Worm (Caenorhabditis elegans) whole organism, mixed stage, embryonic: ENCODE data around the gene srd-36.
A peak's percentile ranks its signal among the peaks of the same experiment; 100 is the strongest.

Experiments used
- M03D4.4 ChIP-seq: sonication (generic microtip); optimal IDR thresholded peaks from 2 replicates; lab custom pipeline; 2017; ENCODE audit warnings: mild to moderate bottlenecking, missing genetic modification characterization, missing compliant biosample characterization
- bed-3 ChIP-seq: fragments of 200-800 bp; sonication (Bioruptor generic); optimal IDR thresholded peaks from 3 replicates; lab custom pipeline; 2018; ENCODE audit warnings: mild to moderate bottlenecking, missing genetic modification characterization, moderate library complexity, missing compliant biosample characterization
- blmp-1 ChIP-seq: fragments of 150-350 bp; optimal IDR thresholded peaks from 2 replicates; lab custom pipeline; 2014; ENCODE audit warnings: missing biosample characterization, missing genetic modification characterization
- ceh-39 ChIP-seq: fragments of 150-350 bp; optimal IDR thresholded peaks from 2 replicates; lab custom pipeline; 2014; ENCODE audit warnings: missing biosample characterization, missing genetic modification characterization
- ceh-43 ChIP-seq: fragments of 200-800 bp; sonication (Bioruptor generic); optimal IDR thresholded peaks from 2 replicates; lab custom pipeline; 2018; ENCODE audit warnings: mild to moderate bottlenecking, missing genetic modification characterization, moderate library complexity, missing compliant biosample characterization
- ceh-83 ChIP-seq: fragments of 200-800 bp; sonication (Bioruptor generic); optimal IDR thresholded peaks from 2 replicates; lab custom pipeline; 2018; ENCODE audit warnings: mild to moderate bottlenecking, missing genetic modification characterization, missing compliant biosample characterization
- ces-1 ChIP-seq: fragments of 150-350 bp; optimal IDR thresholded peaks from 2 replicates; lab custom pipeline; 2014; ENCODE audit warnings: missing biosample characterization, missing genetic modification reagents, missing genetic modification characterization
- drap-1 ChIP-seq: fragments of 200-800 bp; sonication (Bioruptor generic); optimal IDR thresholded peaks from 3 replicates; lab custom pipeline; 2018; ENCODE audit warnings: mild to moderate bottlenecking, missing genetic modification characterization, missing compliant biosample characterization
- elt-1 ChIP-seq: sonication (generic microtip); optimal IDR thresholded peaks from 2 replicates; lab custom pipeline; 2017; ENCODE audit warnings: missing genetic modification characterization, mild to moderate bottlenecking, missing compliant biosample characterization, antibody characterized with exemption, moderate library complexity, borderline replicate concordance; ENCODE audit not compliant: insufficient read depth
- elt-3 ChIP-seq: fragments of 150-350 bp; optimal IDR thresholded peaks from 2 replicates; lab custom pipeline; 2014; ENCODE audit warnings: missing biosample characterization, missing genetic modification characterization
- flh-1 ChIP-seq: fragments of 200-800 bp; sonication (Bioruptor generic); optimal IDR thresholded peaks from 2 replicates; lab custom pipeline; 2018; ENCODE audit warnings: mild to moderate bottlenecking, missing genetic modification characterization, moderate library complexity, missing compliant biosample characterization
- ham-2 ChIP-seq: fragments of 200-800 bp; sonication (Bioruptor generic); optimal IDR thresholded peaks from 2 replicates; lab custom pipeline; 2018; ENCODE audit warnings: mild to moderate bottlenecking, missing genetic modification characterization, missing compliant biosample characterization
- hlh-1 ChIP-seq: fragments of 150-350 bp; optimal IDR thresholded peaks from 2 replicates; lab custom pipeline; 2014; ENCODE audit warnings: missing biosample characterization, missing genetic modification reagents, missing genetic modification characterization
- lin-13 ChIP-seq: fragments of 150-350 bp; optimal IDR thresholded peaks from 2 replicates; lab custom pipeline; 2014; ENCODE audit warnings: missing biosample characterization, missing genetic modification characterization
- lin-32 ChIP-seq: fragments of 200-800 bp; sonication (Bioruptor generic); optimal IDR thresholded peaks from 2 replicates; lab custom pipeline; 2018; ENCODE audit warnings: mild to moderate bottlenecking, missing genetic modification characterization, missing compliant biosample characterization
- lsy-2 ChIP-seq: fragments of 150-350 bp; optimal IDR thresholded peaks from 2 replicates; lab custom pipeline; 2014; ENCODE audit warnings: missing biosample characterization, missing genetic modification characterization
- mab-5 ChIP-seq: fragments of 150-350 bp; optimal IDR thresholded peaks from 2 replicates; lab custom pipeline; 2014; ENCODE audit warnings: missing biosample characterization, missing genetic modification characterization
- mep-1 ChIP-seq: fragments of 150-350 bp; optimal IDR thresholded peaks from 2 replicates; lab custom pipeline; 2017; ENCODE audit warnings: missing biosample characterization, missing genetic modification reagents, missing genetic modification characterization, inconsistent platforms
- mls-2 ChIP-seq: sonication (generic microtip); optimal IDR thresholded peaks from 2 replicates; lab custom pipeline; 2016; ENCODE audit warnings: mild to moderate bottlenecking, missing genetic modification characterization, moderate library complexity, missing compliant biosample characterization
- nhr-237 ChIP-seq: fragments of 150-350 bp; optimal IDR thresholded peaks from 2 replicates; lab custom pipeline; 2014; ENCODE audit warnings: missing biosample characterization, missing genetic modification characterization
- nhr-28 ChIP-seq: fragments of 150-350 bp; optimal IDR thresholded peaks from 2 replicates; lab custom pipeline; 2014; ENCODE audit warnings: missing biosample characterization, missing genetic modification characterization
- nhr-76 ChIP-seq: sonication (generic microtip); optimal IDR thresholded peaks from 2 replicates; lab custom pipeline; 2017; ENCODE audit warnings: missing biosample characterization, missing genetic modification characterization
- pha-4 ChIP-seq: fragments of 150-350 bp; optimal IDR thresholded peaks from 2 replicates; lab custom pipeline; 2018; ENCODE audit warnings: missing biosample characterization, missing genetic modification reagents, missing genetic modification characterization
- sem-2 ChIP-seq: fragments of 200-800 bp; sonication (Bioruptor generic); optimal IDR thresholded peaks from 2 replicates; lab custom pipeline; 2018; ENCODE audit warnings: mild to moderate bottlenecking, missing genetic modification characterization, missing compliant biosample characterization
- snpc-4 ChIP-seq: fragments of 150-350 bp; optimal IDR thresholded peaks from 2 replicates; lab custom pipeline; 2014; ENCODE audit warnings: missing biosample characterization, missing genetic modification characterization
- sptf-1 ChIP-seq: sonication (generic microtip); optimal IDR thresholded peaks from 2 replicates; lab custom pipeline; 2017; ENCODE audit warnings: mild to moderate bottlenecking, missing genetic modification characterization, moderate library complexity, missing compliant biosample characterization
- tbx-8 ChIP-seq: fragments of 200-800 bp; sonication (Bioruptor generic); optimal IDR thresholded peaks from 2 replicates; lab custom pipeline; 2018; ENCODE audit warnings: mild to moderate bottlenecking, missing genetic modification characterization, moderate library complexity, missing compliant biosample characterization
- unc-120 ChIP-seq: sonication (generic microtip); optimal IDR thresholded peaks from 2 replicates; lab custom pipeline; 2017; ENCODE audit warnings: missing genetic modification characterization, missing compliant biosample characterization; ENCODE audit not compliant: poor library complexity, severe bottlenecking
- unc-62 ChIP-seq: fragments of 150-350 bp; optimal IDR thresholded peaks from 2 replicates; lab custom pipeline; 2014; ENCODE audit warnings: missing biosample characterization, missing genetic modification reagents, missing genetic modification characterization
- zip-8 ChIP-seq: fragments of 150-350 bp; optimal IDR thresholded peaks from 2 replicates; lab custom pipeline; 2014; ENCODE audit warnings: missing biosample characterization, missing genetic modification characterization
- ztf-11 ChIP-seq: fragments of 150-350 bp; optimal IDR thresholded peaks from 2 replicates; lab custom pipeline; 2014; ENCODE audit warnings: missing biosample characterization, missing genetic modification characterization

The srd-36 gene

ce11 chrX:13320575-13320974 lies 26.0 kb upstream of the srd-36 start:
- no peak for TF ChIP-seq elt-1 (tag; lab: Kevin White, UChicago)
- TF ChIP-seq flh-1 (GFP tag; lab: Kevin White, UChicago): no peak
- TF ChIP-seq sem-2: no peak
- TF ChIP-seq unc-62 (GFP tag; lab: Kevin White, UChicago): peak; percentile 27
- TF ChIP-seq ceh-39: no peak
- TF ChIP-seq zip-8: peak; percentile 2

ce11 chrX:13318316-13318715 lies 23.7 kb upstream of the srd-36 start:
- no peak for TF ChIP-seq nhr-28 (tag; lab: Kevin White, UChicago)
- TF ChIP-seq hlh-1: peak; percentile 16
- TF ChIP-seq, all 35 proteins: peak for 1

- TF ChIP-seq hlh-1 (peak; percentile 80), pha-4 (tag; lab: Kevin White, UChicago) (no peak), unc-62 (GFP tag; lab: Kevin White, UChicago) (no peak), nhr-237 (tag; lab: Kevin White, UChicago) (no peak)
Observed at ce11 chrX:13317532-13317931, 23.0 kb upstream of the srd-36 start.

- TF ChIP-seq ztf-11 (tag; lab: Kevin White, UChicago): no peak
- no peak for TF ChIP-seq bed-3 (GFP tag; lab: Kevin White, UChicago)
- TF ChIP-seq pha-4 (tag; lab: Kevin White, UChicago): no peak
- no peak for TF ChIP-seq tbx-8 (GFP tag; lab: Kevin White, UChicago)
- no peak for TF ChIP-seq sptf-1
- no peak for TF ChIP-seq sem-2
- TF ChIP-seq blmp-1 (tag; lab: Kevin White, UChicago): no peak
- TF ChIP-seq ham-2 (GFP tag; lab: Kevin White, UChicago): no peak
- no peak for TF ChIP-seq mep-1
- TF ChIP-seq ceh-83 (GFP tag; lab: Kevin White, UChicago): no peak
- TF ChIP-seq elt-3 (tag; lab: Kevin White, UChicago): no peak
- TF ChIP-seq lsy-2 (tag; lab: Kevin White, UChicago): no peak
- no peak for TF ChIP-seq drap-1 (GFP tag; lab: Kevin White, UChicago)
- no peak for TF ChIP-seq flh-1 (GFP tag; lab: Kevin White, UChicago)
- no peak for TF ChIP-seq lin-13 (tag; lab: Kevin White, UChicago)
- no peak for TF ChIP-seq M03D4.4 (tag; lab: Kevin White, UChicago)
- no peak for TF ChIP-seq unc-120
- no peak for TF ChIP-seq lin-32
- no peak for TF ChIP-seq elt-1 (tag; lab: Kevin White, UChicago)
- no peak for TF ChIP-seq mab-5 (tag; lab: Kevin White, UChicago)
Observed at ce11 chrX:13315093-13315492, 20.5 kb upstream of the srd-36 start.

- TF ChIP-seq elt-1 (tag; lab: Kevin White, UChicago) (no peak), ces-1 (GFP tag; lab: Kevin White, UChicago) (no peak), sptf-1 (no peak), ztf-11 (tag; lab: Kevin White, UChicago) (no peak), ceh-43 (GFP tag; lab: Kevin White, UChicago) (no peak), snpc-4 (tag; lab: Kevin White, UChicago) (no peak), ceh-39 (no peak)
Observed at ce11 chrX:13311641-13312423, 17.3 kb upstream of the srd-36 start, which contains the start of gene F46G10.1. F46G10.1 (minus strand) TSS chrX:13311755.

ce11 chrX:13310763-13311162 lies 16.2 kb upstream of the srd-36 start:
- TF ChIP-seq blmp-1 (tag; lab: Kevin White, UChicago) (no peak), nhr-76 (tag; lab: Kevin White, UChicago) (no peak), sptf-1 (no peak), tbx-8 (GFP tag; lab: Kevin White, UChicago) (no peak), elt-3 (tag; lab: Kevin White, UChicago) (no peak), zip-8 (no peak), flh-1 (GFP tag; lab: Kevin White, UChicago) (no peak), snpc-4 (tag; lab: Kevin White, UChicago) (no peak), ceh-83 (GFP tag; lab: Kevin White, UChicago) (no peak), lin-32 (no peak), ces-1 (GFP tag; lab: Kevin White, UChicago) (no peak), mls-2 (tag; lab: Kevin White, UChicago) (no peak)
